Fruit fly (Drosophila melanogaster) whole organism, embryonic: ENCODE results near the gene CG17283.

Experiments used
- CG10274 ChIP-seq: fragments of 200-800 bp; sonication (Bioruptor generic); optimal IDR thresholded peaks from 3 replicates; lab custom pipeline; 2017; ENCODE audit warnings: missing biosample characterization, mild to moderate bottlenecking, missing genetic modification characterization
- CG11456 ChIP-seq: fragments of 200-800 bp; sonication (Bioruptor generic); IDR thresholded peaks from 3 replicates; pipeline ENCODE4 v1.3.6; 2022; ENCODE audit warnings: missing biosample characterization, missing genetic modification characterization
- CG12236 ChIP-seq: fragments of 200-800 bp; sonication (Bioruptor generic); optimal IDR thresholded peaks from 2 replicates; lab custom pipeline; 2016; ENCODE audit warnings: missing biosample characterization, missing genetic modification characterization
- CG12391 ChIP-seq: fragments of 200-800 bp; sonication (Bioruptor generic); optimal IDR thresholded peaks from 3 replicates; lab custom pipeline; 2018; ENCODE audit warnings: missing biosample characterization, mild to moderate bottlenecking, missing genetic modification characterization, moderate library complexity
- CG12769 ChIP-seq: fragments of 200-800 bp; sonication (Bioruptor generic); optimal IDR thresholded peaks from 2 replicates; lab custom pipeline; 2019; ENCODE audit warnings: missing biosample characterization, mild to moderate bottlenecking, missing genetic modification characterization, moderate library complexity
- CG15011 ChIP-seq: fragments of 200-800 bp; sonication (Bioruptor generic); optimal IDR thresholded peaks from 3 replicates; lab custom pipeline; 2018; ENCODE audit warnings: missing biosample characterization, mild to moderate bottlenecking, missing genetic modification characterization
- CG16813 ChIP-seq: fragments of 200-800 bp; sonication (Bioruptor generic); IDR thresholded peaks from 3 replicates; pipeline ENCODE4 v1.3.6; 2022; ENCODE audit warnings: missing biosample characterization, missing genetic modification characterization; ENCODE audit not compliant: partially characterized antibody
- CG2129 ChIP-seq: fragments of 200-800 bp; sonication (Bioruptor generic); IDR thresholded peaks from 2 replicates; pipeline ENCODE4 v1.3.6; 2022; ENCODE audit warnings: missing biosample characterization, missing genetic modification characterization; ENCODE audit not compliant: partially characterized antibody
- CG2889 ChIP-seq: fragments of 200-800 bp; sonication (Bioruptor generic); IDR thresholded peaks from 3 replicates; pipeline ENCODE4 v1.3.6; 2022; ENCODE audit warnings: missing biosample characterization, missing genetic modification characterization
- CG30431 ChIP-seq: fragments of 200-800 bp; sonication (Bioruptor generic); optimal IDR thresholded peaks from 2 replicates; lab custom pipeline; 2017; ENCODE audit warnings: missing biosample characterization, missing genetic modification characterization
- CG3995 ChIP-seq: fragments of 200-800 bp; sonication (Bioruptor generic); optimal IDR thresholded peaks from 3 replicates; lab custom pipeline; 2016; ENCODE audit warnings: missing biosample characterization, missing genetic modification characterization
- CG5245 ChIP-seq: fragments of 200-800 bp; sonication (Bioruptor generic); optimal IDR thresholded peaks from 3 replicates; lab custom pipeline; 2016; ENCODE audit warnings: missing biosample characterization, missing genetic modification characterization
- CG6654 ChIP-seq: fragments of 200-800 bp; sonication (Bioruptor generic); optimal IDR thresholded peaks from 2 replicates; lab custom pipeline; 2017; ENCODE audit warnings: missing biosample characterization, mild to moderate bottlenecking, missing genetic modification characterization
- CG8388 ChIP-seq: fragments of 200-800 bp; sonication (Bioruptor generic); optimal IDR thresholded peaks from 2 replicates; lab custom pipeline; 2019; ENCODE audit warnings: missing biosample characterization, mild to moderate bottlenecking, missing genetic modification characterization, moderate library complexity
- CG8478 ChIP-seq: fragments of >200 bp; optimal IDR thresholded peaks from 2 replicates; lab custom pipeline; 2018
- CG9932 ChIP-seq: fragments of 200-800 bp; sonication (Bioruptor generic); IDR thresholded peaks from 2 replicates; pipeline ENCODE4 v1.3.6; 2022; ENCODE audit warnings: missing biosample characterization, missing genetic modification characterization
- Chrac-16 ChIP-seq: fragments of 200-800 bp; sonication (Bioruptor generic); optimal IDR thresholded peaks from 3 replicates; lab custom pipeline; 2016; ENCODE audit warnings: missing biosample characterization, missing genetic modification characterization
- Deaf1 ChIP-seq: fragments of 200-800 bp; optimal IDR thresholded peaks from 3 replicates; lab custom pipeline; 2019; ENCODE audit warnings: missing biosample characterization, mild to moderate bottlenecking, missing genetic modification characterization, moderate library complexity
- Fer2 ChIP-seq: fragments of 200-800 bp; sonication (Bioruptor generic); optimal IDR thresholded peaks from 2 replicates; lab custom pipeline; 2018; ENCODE audit warnings: missing biosample characterization, mild to moderate bottlenecking, missing genetic modification characterization, moderate library complexity
- Gug ChIP-seq: fragments of 200-800 bp; sonication (Bioruptor generic); IDR thresholded peaks from 4 replicates; pipeline ENCODE4 v1.3.6; 2022; ENCODE audit warnings: missing biosample characterization, missing genetic modification characterization
- Lim3 ChIP-seq: fragments of 200-800 bp; sonication (Bioruptor generic); IDR thresholded peaks from 2 replicates; pipeline ENCODE4 v1.3.6; 2022; ENCODE audit warnings: missing biosample characterization, missing genetic modification characterization
- Med ChIP-seq: fragments of 200-800 bp; sonication (Bioruptor generic); peaks from one replicate; lab custom pipeline; 2016; ENCODE audit warnings: missing biosample characterization, missing genetic modification characterization, mild to moderate bottlenecking, inconsistent platforms, moderate library complexity
- Myb ChIP-seq: fragments of 200-800 bp; sonication (Bioruptor generic); optimal IDR thresholded peaks from 2 replicates; lab custom pipeline; 2016; ENCODE audit warnings: missing biosample characterization, missing genetic modification characterization
- Nf-YA ChIP-seq: fragments of 200-800 bp; sonication (Bioruptor generic); IDR thresholded peaks from 2 replicates; pipeline ENCODE4 v1.3.6; 2022; ENCODE audit warnings: missing biosample characterization, missing genetic modification characterization
- Sox100B ChIP-seq: fragments of 200-800 bp; sonication (Bioruptor generic); optimal IDR thresholded peaks from 3 replicates; lab custom pipeline; 2018; ENCODE audit warnings: missing biosample characterization, mild to moderate bottlenecking, missing genetic modification characterization
- Stat92E ChIP-seq, 3 experiments: fragments of >200 bp in 2 of 3; fragments of 200-800 bp in 1 of 3; sonication (Bioruptor generic) in 1 of 3; optimal IDR thresholded peaks; 2 replicates each; lab custom pipeline; 2017 to 2019; ENCODE audit warnings: missing biosample characterization in 3 of 3, missing genetic modification characterization in 3 of 3, mild to moderate bottlenecking in 1 of 3, moderate library complexity in 1 of 3
- ab ChIP-seq: fragments of 200-800 bp; sonication (Bioruptor generic); optimal IDR thresholded peaks from 2 replicates; lab custom pipeline; 2016; ENCODE audit warnings: missing biosample characterization, missing genetic modification characterization
- al ChIP-seq: fragments of 200-800 bp; sonication (Bioruptor generic); IDR thresholded peaks from 2 replicates; pipeline ENCODE4 v1.3.6; 2022; ENCODE audit warnings: missing biosample characterization, missing genetic modification characterization
- bcd ChIP-seq: fragments of 200-800 bp; sonication (Bioruptor generic); optimal IDR thresholded peaks from 2 replicates; lab custom pipeline; 2017; ENCODE audit warnings: missing biosample characterization, mild to moderate bottlenecking, missing genetic modification characterization
- cato ChIP-seq: fragments of 200-800 bp; sonication (Bioruptor generic); optimal IDR thresholded peaks from 2 replicates; lab custom pipeline; 2016; ENCODE audit warnings: missing biosample characterization, missing genetic modification characterization, borderline replicate concordance
- chm ChIP-seq: fragments of 200-800 bp; sonication (Bioruptor generic); IDR thresholded peaks from 2 replicates; pipeline ENCODE4 v1.3.6; 2022; ENCODE audit warnings: missing biosample characterization, missing genetic modification characterization
- corto ChIP-seq: fragments of 200-800 bp; sonication (Bioruptor generic); optimal IDR thresholded peaks from 2 replicates; lab custom pipeline; 2016; ENCODE audit warnings: missing biosample characterization, mild to moderate bottlenecking, missing genetic modification characterization, moderate library complexity
- dati ChIP-seq: fragments of 200-800 bp; sonication (Bioruptor generic); IDR thresholded peaks from 2 replicates; pipeline ENCODE4 v1.3.6; 2022; ENCODE audit warnings: missing biosample characterization, missing genetic modification characterization
- en ChIP-seq: fragments of 200-800 bp; sonication (Bioruptor generic); optimal IDR thresholded peaks from 2 replicates; lab custom pipeline; 2016; ENCODE audit warnings: missing biosample characterization, missing genetic modification characterization
- exex ChIP-seq: fragments of 200-800 bp; sonication (Bioruptor generic); optimal IDR thresholded peaks from 4 replicates; lab custom pipeline; 2018; ENCODE audit warnings: missing biosample characterization, mild to moderate bottlenecking, missing genetic modification characterization, moderate library complexity
- fd3F ChIP-seq: fragments of 200-800 bp; sonication (Bioruptor generic); optimal IDR thresholded peaks from 2 replicates; lab custom pipeline; 2018; ENCODE audit warnings: missing biosample characterization, mild to moderate bottlenecking, missing genetic modification characterization, moderate library complexity
- fd64A ChIP-seq: fragments of 200-800 bp; sonication (Bioruptor generic); optimal IDR thresholded peaks from 3 replicates; lab custom pipeline; 2018; ENCODE audit warnings: missing biosample characterization, mild to moderate bottlenecking, missing genetic modification characterization
- gsb-n ChIP-seq: fragments of 200-800 bp; sonication (Bioruptor generic); optimal IDR thresholded peaks from 3 replicates; lab custom pipeline; 2018; ENCODE audit warnings: missing biosample characterization, mild to moderate bottlenecking, missing genetic modification characterization
- h ChIP-seq: fragments of >200 bp; optimal IDR thresholded peaks from 2 replicates; lab custom pipeline; 2017
- hb ChIP-seq: fragments of 200-800 bp; sonication (Bioruptor generic); IDR thresholded peaks from 3 replicates; pipeline ENCODE4 v1.3.6; 2022; ENCODE audit warnings: missing biosample characterization, missing genetic modification characterization; ENCODE audit not compliant: partially characterized antibody
- her ChIP-seq: fragments of 200-800 bp; sonication (Bioruptor generic); optimal IDR thresholded peaks from 2 replicates; lab custom pipeline; 2016; ENCODE audit warnings: missing biosample characterization, missing genetic modification characterization
- jing ChIP-seq: fragments of 200-800 bp; sonication (Bioruptor generic); optimal IDR thresholded peaks from 2 replicates; lab custom pipeline; 2018; ENCODE audit warnings: missing biosample characterization, mild to moderate bottlenecking, missing genetic modification characterization
- lab ChIP-seq: fragments of 200-800 bp; sonication (Bioruptor generic); optimal IDR thresholded peaks from 3 replicates; lab custom pipeline; 2017; ENCODE audit warnings: missing biosample characterization, missing genetic modification characterization, mild to moderate bottlenecking, moderate library complexity, missing genetic modification reagents
- lmd ChIP-seq: fragments of 200-800 bp; sonication (Bioruptor generic); IDR thresholded peaks from 2 replicates; pipeline ENCODE4 v1.3.6; 2022; ENCODE audit warnings: missing biosample characterization, missing genetic modification characterization
- ro ChIP-seq: fragments of 200-800 bp; sonication (Bioruptor generic); IDR thresholded peaks from 2 replicates; pipeline ENCODE4 v1.3.6; 2022; ENCODE audit warnings: missing biosample characterization, missing genetic modification characterization
- schlank ChIP-seq: fragments of 200-800 bp; sonication (Bioruptor generic); optimal IDR thresholded peaks from 2 replicates; lab custom pipeline; 2018; ENCODE audit warnings: missing biosample characterization, mild to moderate bottlenecking, missing genetic modification characterization
- sd ChIP-seq: fragments of 200-800 bp; sonication (Bioruptor generic); optimal IDR thresholded peaks from 3 replicates; lab custom pipeline; 2018; ENCODE audit warnings: missing biosample characterization, mild to moderate bottlenecking, missing genetic modification characterization, moderate library complexity
- shn ChIP-seq: fragments of 200-800 bp; sonication (Bioruptor generic); optimal IDR thresholded peaks from 3 replicates; lab custom pipeline; 2016; ENCODE audit warnings: missing biosample characterization, missing genetic modification characterization
- trh ChIP-seq: fragments of 200-800 bp; sonication (Bioruptor generic); optimal IDR thresholded peaks from 2 replicates; lab custom pipeline; 2016; ENCODE audit warnings: missing biosample characterization, missing genetic modification characterization
- tup ChIP-seq: fragments of 200-800 bp; sonication (Bioruptor generic); optimal IDR thresholded peaks from 2 replicates; lab custom pipeline; 2016; ENCODE audit warnings: missing biosample characterization, mild to moderate bottlenecking, missing genetic modification characterization, moderate library complexity
- vvl ChIP-seq: fragments of 200-800 bp; sonication (Bioruptor generic); IDR thresholded peaks from 2 replicates; pipeline ENCODE4 v1.3.6; 2022; ENCODE audit warnings: missing biosample characterization, missing genetic modification characterization
- yki ChIP-seq: fragments of >200 bp; optimal IDR thresholded peaks from 3 replicates; lab custom pipeline; 2018

The CG17283 gene

DNA sequence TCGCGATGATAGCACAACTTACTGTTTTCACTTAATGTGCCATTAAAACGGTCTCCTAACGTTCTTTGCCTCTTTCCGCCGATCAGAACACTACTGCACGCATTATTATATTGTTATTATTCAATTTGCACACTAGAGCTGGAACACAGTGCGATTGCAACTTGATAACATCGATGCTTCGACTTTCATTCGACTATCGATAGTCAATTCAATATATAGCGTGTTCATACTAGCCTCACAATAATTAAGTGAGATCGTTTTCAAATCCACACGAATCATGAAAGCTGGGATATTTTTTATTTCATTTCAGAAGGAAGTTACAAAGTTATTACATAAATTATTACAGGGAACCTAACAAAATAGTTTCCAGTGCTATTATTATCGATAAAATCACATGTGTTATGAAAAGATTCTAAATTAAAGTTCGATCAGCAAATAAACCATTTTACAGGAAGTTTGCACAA, 6.4 kb upstream of the CG17283 start (continued):
- TF ChIP-seq lab (peak; percentile 13), CG30431 (GFP tag; lab: Kevin White, UChicago) (no peak), CG2129 (GFP tag; lab: Robert Waterston, UW) (0 out of 2 replicates have a peak, but pooled peaks have one; percentile 19), CG12769 (tag; lab: Kevin White, UChicago) (peak; percentile 72), sd (peak; percentile 24), al (GFP tag; lab: Robert Waterston, UW) (peak; percentile 62; the same call in 1 of the 2 replicates), Nf-YA (GFP tag; lab: Robert Waterston, UW) (0 out of 2 replicates have a peak, but pooled peaks have one; percentile 28), Lim3 (no peak), cato (GFP tag; lab: Kevin White, UChicago) (peak; percentile 6), chm (GFP tag; lab: Robert Waterston, UW) (no peak), yki (lab: Kevin White, UChicago) (no peak), CG3995 (GFP tag; lab: Kevin White, UChicago) (peak; percentile 45), corto (GFP tag; lab: Kevin White, UChicago) (no peak), CG5245 (GFP tag; lab: Kevin White, UChicago) (no peak), Gug (no peak; the same call in 3 of the 4 replicates), shn (GFP tag; lab: Kevin White, UChicago) (peak; percentile 54), jing (no peak), CG11456 (GFP tag; lab: Robert Waterston, UW) (peak; percentile 74), CG2889 (GFP tag; lab: Robert Waterston, UW) (no peak), Sox100B (peak; percentile 17), vvl (GFP tag; lab: Robert Waterston, UW) (peak; percentile 80), trh (no peak), Fer2 (tag; lab: Kevin White, UChicago) (peak; percentile 16), lmd (GFP tag; lab: Robert Waterston, UW) (peak; percentile 27; the same call in 1 of the 2 replicates), Stat92E (GFP tag; optimal IDR thresholded peaks at IDR 0.05; lab: Kevin White, UChicago) (no peak), dati (GFP tag; lab: Robert Waterston, UW) (no peak), CG16813 (GFP tag; lab: Robert Waterston, UW) (peak; percentile 80), CG8478 (lab: Kevin White, UChicago) (no peak), CG9932 (GFP tag; lab: Robert Waterston, UW) (peak; percentile 78), Myb (GFP tag; lab: Kevin White, UChicago) (peak; percentile 49), ab (GFP tag; lab: Kevin White, UChicago) (peak; percentile 11), CG12391 (tag; lab: Kevin White, UChicago) (peak; percentile 75), ro (no peak), h (lab: Kevin White, UChicago) (no peak), CG8388 (peak; percentile 18), fd64A (GFP tag; lab: Kevin White, UChicago) (no peak), bcd (peak; percentile 47), Med (GFP tag; lab: Kevin White, UChicago) (peak; percentile 83), CG12236 (GFP tag; lab: Kevin White, UChicago) (peak; percentile 8), gsb-n (tag; lab: Kevin White, UChicago) (peak; percentile 52), Chrac-16 (peak; percentile 41), hb (GFP tag; lab: Robert Waterston, UW) (peak; percentile 76), CG6654 (GFP tag; lab: Kevin White, UChicago) (no peak), schlank (tag; lab: Kevin White, UChicago) (peak; percentile 13), en (GFP tag; lab: Kevin White, UChicago) (no peak), fd3F (peak; percentile 53), Deaf1 (tag; lab: Kevin White, UChicago) (peak; percentile 2), her (GFP tag; lab: Kevin White, UChicago) (peak; percentile 4), tup (GFP tag; lab: Kevin White, UChicago) (no peak), exex (tag; lab: Kevin White, UChicago) (peak; percentile 56), CG15011 (GFP tag; lab: Kevin White, UChicago) (no peak), CG10274 (GFP tag; lab: Kevin White, UChicago) (no peak)
